1 fruit fly cellular context compared by ENCODE assay signal in genomic region chr3R:9428189-9428699, dm6.
TF ChIP-seq lines count a peak whose summit lies in the region.

No protein-coding gene starts in this region.

TF ChIP-seq in whole organism, embryonic, 481 proteins besides CTCF, POLR2A, EP300 and RAD21 (continued from another document and continues in another):
- TF ChIP-seq CG10959 (GFP tag; IDR thresholded peaks at IDR 0.05; lab: Robert Waterston, UW) (no peak), Dip3 (GFP tag; optimal IDR thresholded peaks at IDR 0.05; lab: Kevin White, UChicago) (no peak), Jarid2 (GFP tag; optimal IDR thresholded peaks at IDR 0.05; lab: Kevin White, UChicago) (peak; percentile 69), CG1024 (GFP tag; IDR thresholded peaks at IDR 0.05; lab: Robert Waterston, UW) (no peak), TFAM (GFP tag; optimal IDR thresholded peaks at IDR 0.05; lab: Kevin White, UChicago) (no peak), CG6654 (GFP tag; optimal IDR thresholded peaks at IDR 0.05; lab: Kevin White, UChicago) (no peak), Ravus (GFP tag; IDR thresholded peaks at IDR 0.05; lab: Robert Waterston, UW) (no peak), CG4617 (GFP tag; optimal IDR thresholded peaks at IDR 0.05; lab: Kevin White, UChicago; ENCODE audit: borderline replicate concordance) (no peak), Antp (GFP tag; optimal IDR thresholded peaks at IDR 0.05; lab: Kevin White, UChicago) (no peak), CG9797 (GFP tag; optimal IDR thresholded peaks at IDR 0.05; lab: Kevin White, UChicago) (no peak), CG15696 (tag; optimal IDR thresholded peaks at IDR 0.05; lab: Kevin White, UChicago) (peak; percentile 20), CG2199 (GFP tag; IDR thresholded peaks at IDR 0.05; lab: Robert Waterston, UW) (peak; percentile 25; the same call in 1 of the 3 replicates), CG10979 (tag; optimal IDR thresholded peaks at IDR 0.05; lab: Kevin White, UChicago) (no peak), CG10543 (GFP tag; optimal IDR thresholded peaks at IDR 0.05; lab: Kevin White, UChicago) (peak; percentile 60), D (optimal IDR thresholded peaks at IDR 0.05; lab: Kevin White, UChicago) (no peak), D (GFP tag; optimal IDR thresholded peaks at IDR 0.05; lab: Kevin White, UChicago) (peak; percentile 24), chinmo (GFP tag; IDR thresholded peaks at IDR 0.05; lab: Robert Waterston, UW; ENCODE audit: partially characterized antibody) (peak; percentile 98), CG10565 (GFP tag; optimal IDR thresholded peaks at IDR 0.05; lab: Kevin White, UChicago) (no peak), CG7556 (GFP tag; optimal IDR thresholded peaks at IDR 0.05; lab: Kevin White, UChicago) (peak; percentile 17), sc (optimal IDR thresholded peaks at IDR 0.05; lab: Kevin White, UChicago) (no peak), sc (GFP tag; optimal IDR thresholded peaks at IDR 0.05; lab: Kevin White, UChicago) (no peak), CG18764 (GFP tag; optimal IDR thresholded peaks at IDR 0.05; lab: Kevin White, UChicago) (no peak), nerfin-1 (tag; optimal IDR thresholded peaks at IDR 0.05; lab: Kevin White, UChicago) (peak; percentile 49), CG4328 (GFP tag; optimal IDR thresholded peaks at IDR 0.05; lab: Kevin White, UChicago) (peak; percentile 72), prd (optimal IDR thresholded peaks at IDR 0.05; lab: Kevin White, UChicago) (no peak), prd (GFP tag; IDR thresholded peaks at IDR 0.05; lab: Robert Waterston, UW) (no peak), Oaz (GFP tag; IDR thresholded peaks at IDR 0.05; lab: Robert Waterston, UW) (no peak), CG17568 (GFP tag; optimal IDR thresholded peaks at IDR 0.05; lab: Kevin White, UChicago) (peak; percentile 70), CG34376 (GFP tag; optimal IDR thresholded peaks at IDR 0.05; lab: Kevin White, UChicago) (peak; percentile 87), CG2129 (GFP tag; IDR thresholded peaks at IDR 0.05; lab: Robert Waterston, UW; ENCODE audit: partially characterized antibody) (no peak), hth (optimal IDR thresholded peaks at IDR 0.05; lab: Kevin White, UChicago) (no peak), Pdp1 (GFP tag; optimal IDR thresholded peaks at IDR 0.05; lab: Kevin White, UChicago) (peak in 1 of 2 experiments; percentile 68), hkb (optimal IDR thresholded peaks at IDR 0.05; lab: Kevin White, UChicago) (no peak), hkb (GFP tag; IDR thresholded peaks at IDR 0.05; lab: Robert Waterston, UW) (peak; percentile 62), sd (tag; optimal IDR thresholded peaks at IDR 0.05; lab: Kevin White, UChicago) (peak; percentile 89), Doc2 (GFP tag; IDR thresholded peaks at IDR 0.05; lab: Robert Waterston, UW) (no peak), CG1233 (GFP tag; optimal IDR thresholded peaks at IDR 0.05; lab: Kevin White, UChicago) (no peak), CG3995 (GFP tag; optimal IDR thresholded peaks at IDR 0.05; lab: Kevin White, UChicago) (no peak), CG13624 (GFP tag; optimal IDR thresholded peaks at IDR 0.05; lab: Kevin White, UChicago) (no peak), da (GFP tag; optimal IDR thresholded peaks at IDR 0.05; lab: Kevin White, UChicago) (no peak), CG4424 (GFP tag; optimal IDR thresholded peaks at IDR 0.05; lab: Kevin White, UChicago) (no peak), sens-2 (GFP tag; IDR thresholded peaks at IDR 0.05; lab: Robert Waterston, UW) (no peak), CG7928 (GFP tag; optimal IDR thresholded peaks at IDR 0.05; lab: Kevin White, UChicago) (no peak), HmgD (GFP tag; optimal IDR thresholded peaks at IDR 0.05; lab: Kevin White, UChicago) (no peak), Abd-B (GFP tag; optimal IDR thresholded peaks at IDR 0.05; lab: Kevin White, UChicago) (no peak), bbx (GFP tag; IDR thresholded peaks at IDR 0.05; lab: Robert Waterston, UW; ENCODE audit: partially characterized antibody) (0 out of 2 replicates have a peak, but pooled peaks have one; percentile 11), CG6854 (GFP tag; optimal IDR thresholded peaks at IDR 0.05; lab: Kevin White, UChicago) (no peak), Bdp1 (GFP tag; optimal IDR thresholded peaks at IDR 0.05; lab: Kevin White, UChicago) (no peak), E2f1 (GFP tag; IDR thresholded peaks at IDR 0.05; lab: Robert Waterston, UW) (no peak), CG9437 (GFP tag; optimal IDR thresholded peaks at IDR 0.05; lab: Kevin White, UChicago) (no peak), CG32767 (GFP tag; IDR thresholded peaks at IDR 0.05; lab: Robert Waterston, UW) (peak; percentile 62; the same call in 1 of the 2 replicates), dmrt99B (tag; optimal IDR thresholded peaks at IDR 0.05; lab: Kevin White, UChicago) (peak; percentile 29), CG13123 (GFP tag; optimal IDR thresholded peaks at IDR 0.05; lab: Kevin White, UChicago) (no peak), CG18011 (GFP tag; optimal IDR thresholded peaks at IDR 0.05; lab: Kevin White, UChicago) (peak; percentile 16), gsb (GFP tag; IDR thresholded peaks at IDR 0.05; lab: Robert Waterston, UW) (peak; percentile 6; the same call in 1 of the 2 replicates), fd64A (GFP tag; optimal IDR thresholded peaks at IDR 0.05; lab: Kevin White, UChicago) (peak; percentile 79), CG15269 (tag; optimal IDR thresholded peaks at IDR 0.05; lab: Kevin White, UChicago) (no peak), z (GFP tag; IDR thresholded peaks at IDR 0.05; lab: Robert Waterston, UW) (peak; percentile 63; the same call in 2 of the 3 replicates), Asciz (GFP tag; optimal IDR thresholded peaks at IDR 0.05; lab: Kevin White, UChicago) (peak; percentile 64), CG18476 (GFP tag; optimal IDR thresholded peaks at IDR 0.05; lab: Kevin White, UChicago) (no peak), crc (GFP tag; optimal IDR thresholded peaks at IDR 0.05; lab: Kevin White, UChicago) (no peak), CG10147 (GFP tag; optimal IDR thresholded peaks at IDR 0.05; lab: Kevin White, UChicago) (no peak), tio (GFP tag; optimal IDR thresholded peaks at IDR 0.05; lab: Kevin White, UChicago) (no peak), Dip2 (GFP tag; IDR thresholded peaks at IDR 0.05; lab: Robert Waterston, UW) (no peak), bab2 (GFP tag; optimal IDR thresholded peaks at IDR 0.05; lab: Kevin White, UChicago) (no peak), crol (GFP tag; IDR thresholded peaks at IDR 0.05; lab: Robert Waterston, UW) (peak; percentile 71), zen2 (GFP tag; IDR thresholded peaks at IDR 0.05; lab: Robert Waterston, UW; ENCODE audit: partially characterized antibody) (peak; percentile 47), MESR4 (GFP tag; optimal IDR thresholded peaks at IDR 0.05; lab: Kevin White, UChicago) (no peak), gce (GFP tag; IDR thresholded peaks at IDR 0.05; lab: Robert Waterston, UW) (peak; percentile 36; the same call in 1 of the 3 replicates), CG4820 (GFP tag; optimal IDR thresholded peaks at IDR 0.05; lab: Kevin White, UChicago) (no peak), phol (tag; optimal IDR thresholded peaks at IDR 0.05; lab: Kevin White, UChicago) (no peak), dimm (GFP tag; IDR thresholded peaks at IDR 0.05; lab: Robert Waterston, UW) (no peak), CG13775 (GFP tag; optimal IDR thresholded peaks at IDR 0.05; lab: Kevin White, UChicago) (no peak), Med (GFP tag; lab: Kevin White, UChicago) (peak; percentile 54), danr (GFP tag; IDR thresholded peaks at IDR 0.05; lab: Robert Waterston, UW) (no peak), Hand (GFP tag; optimal IDR thresholded peaks at IDR 0.05; lab: Kevin White, UChicago) (peak; percentile 54), CG1832 (GFP tag; optimal IDR thresholded peaks at IDR 0.05; lab: Kevin White, UChicago) (peak; percentile 70), MBD-R2 (GFP tag; IDR thresholded peaks at IDR 0.05; lab: Robert Waterston, UW) (peak; percentile 23; the same call in 1 of the 2 replicates), lola (GFP tag; optimal IDR thresholded peaks at IDR 0.05; lab: Kevin White, UChicago) (no peak), abd-A (tag; optimal IDR thresholded peaks at IDR 0.05; lab: Kevin White, UChicago) (peak; percentile 58), Side (GFP tag; optimal IDR thresholded peaks at IDR 0.05; lab: Kevin White, UChicago) (peak; percentile 41), Fer2 (tag; optimal IDR thresholded peaks at IDR 0.05; lab: Kevin White, UChicago) (no peak), CG7372 (GFP tag; IDR thresholded peaks at IDR 0.05; lab: Robert Waterston, UW) (no peak), zen (tag; optimal IDR thresholded peaks at IDR 0.05; lab: Kevin White, UChicago) (peak; percentile 27), CG12299 (tag; optimal IDR thresholded peaks at IDR 0.05; lab: Kevin White, UChicago) (peak; percentile 9), CG6272 (GFP tag; IDR thresholded peaks at IDR 0.05; lab: Robert Waterston, UW) (no peak), sob (GFP tag; IDR thresholded peaks at IDR 0.05; lab: Robert Waterston, UW) (peak; percentile 42; the same call in 1 of the 2 replicates), Ets97D (GFP tag; optimal IDR thresholded peaks at IDR 0.05; lab: Kevin White, UChicago) (no peak), CG12391 (tag; optimal IDR thresholded peaks at IDR 0.05; lab: Kevin White, UChicago) (no peak), CG4707 (GFP tag; optimal IDR thresholded peaks at IDR 0.05; lab: Kevin White, UChicago) (no peak), org-1 (GFP tag; optimal IDR thresholded peaks at IDR 0.05; lab: Kevin White, UChicago) (peak; percentile 51), Deaf1 (tag; optimal IDR thresholded peaks at IDR 0.05; lab: Kevin White, UChicago) (peak; percentile 64), slou (GFP tag; optimal IDR thresholded peaks at IDR 0.05; lab: Kevin White, UChicago) (no peak), ranshi (GFP tag; IDR thresholded peaks at IDR 0.05; lab: Robert Waterston, UW) (peak; percentile 31; the same call in 1 of the 2 replicates), GATAe (GFP tag; conservative IDR thresholded peaks at IDR 0.05; lab: Robert Waterston, UW) (no peak), dati (GFP tag; IDR thresholded peaks at IDR 0.05; lab: Robert Waterston, UW) (no peak), btn (GFP tag; optimal IDR thresholded peaks at IDR 0.05; lab: Kevin White, UChicago) (no peak), Ets65A (GFP tag; lab: Kevin White, UChicago) (no peak), Mrtf (GFP tag; IDR thresholded peaks at IDR 0.05; lab: Robert Waterston, UW) (no peak), kay (GFP tag; optimal IDR thresholded peaks at IDR 0.05; lab: Kevin White, UChicago) (no peak), nerfin-2 (GFP tag; IDR thresholded peaks at IDR 0.05; lab: Robert Waterston, UW; ENCODE audit: partially characterized antibody) (no peak), p53 (GFP tag; optimal IDR thresholded peaks at IDR 0.05; lab: Kevin White, UChicago) (no peak), wor (GFP tag; IDR thresholded peaks at IDR 0.05; lab: Robert Waterston, UW) (no peak), CG8765 (GFP tag; IDR thresholded peaks at IDR 0.05; lab: Robert Waterston, UW) (no peak), CG3407 (GFP tag; optimal IDR thresholded peaks at IDR 0.05; lab: Kevin White, UChicago) (peak; percentile 35), CG6254 (GFP tag; optimal IDR thresholded peaks at IDR 0.05; lab: Kevin White, UChicago) (peak; percentile 59), hb (GFP tag; IDR thresholded peaks at IDR 0.05; lab: Robert Waterston, UW; ENCODE audit: partially characterized antibody) (no peak), CG31441 (GFP tag; IDR thresholded peaks at IDR 0.05; lab: Robert Waterston, UW) (no peak), stc (GFP tag; IDR thresholded peaks at IDR 0.05; lab: Robert Waterston, UW) (peak; percentile 46), CG31365 (tag; optimal IDR thresholded peaks at IDR 0.05; lab: Kevin White, UChicago) (peak; percentile 47), grn (GFP tag; optimal IDR thresholded peaks at IDR 0.05; lab: Kevin White, UChicago) (peak; percentile 32), CG10267 (tag; optimal IDR thresholded peaks at IDR 0.05; lab: Kevin White, UChicago) (no peak), Optix (GFP tag; IDR thresholded peaks at IDR 0.05; lab: Robert Waterston, UW) (no peak), Ssrp (tag; optimal IDR thresholded peaks at IDR 0.05; lab: Kevin White, UChicago) (no peak), CG18262 (tag; optimal IDR thresholded peaks at IDR 0.05; lab: Kevin White, UChicago) (peak; percentile 12), CG34422 (GFP tag; IDR thresholded peaks at IDR 0.05; lab: Robert Waterston, UW) (no peak), Opbp (GFP tag; IDR thresholded peaks at IDR 0.05; lab: Robert Waterston, UW; ENCODE audit: partially characterized antibody) (no peak), CG14965 (GFP tag; optimal IDR thresholded peaks at IDR 0.05; lab: Kevin White, UChicago; ENCODE audit: borderline replicate concordance) (no peak), sna (GFP tag; IDR thresholded peaks at IDR 0.05; lab: Robert Waterston, UW; ENCODE audit: partially characterized antibody) (0 out of 2 replicates have a peak, but pooled peaks have one; percentile 21), gsb-n (tag; optimal IDR thresholded peaks at IDR 0.05; lab: Kevin White, UChicago) (no peak), pnt (GFP tag; optimal IDR thresholded peaks at IDR 0.05; lab: Kevin White, UChicago) (no peak), CG5180 (GFP tag; optimal IDR thresholded peaks at IDR 0.05; lab: Kevin White, UChicago) (peak; percentile 6), BtbVII (GFP tag; optimal IDR thresholded peaks at IDR 0.05; lab: Kevin White, UChicago) (peak; percentile 69), eyg (GFP tag; optimal IDR thresholded peaks at IDR 0.05; lab: Kevin White, UChicago) (no peak), CG14710 (tag; optimal IDR thresholded peaks at IDR 0.05; lab: Kevin White, UChicago) (no peak), CG9727 (GFP tag; optimal IDR thresholded peaks at IDR 0.05; lab: Kevin White, UChicago) (peak; percentile 19), CG17612 (GFP tag; IDR thresholded peaks at IDR 0.05; lab: Robert Waterston, UW) (no peak), ara (GFP tag; IDR thresholded peaks at IDR 0.05; lab: Robert Waterston, UW) (no peak), stwl (tag; optimal IDR thresholded peaks at IDR 0.05; lab: Kevin White, UChicago) (no peak), sug (tag; optimal IDR thresholded peaks at IDR 0.05; lab: Kevin White, UChicago) (peak; percentile 39), zfh1 (GFP tag; IDR thresholded peaks at IDR 0.05; lab: Robert Waterston, UW) (no peak), Gsc (GFP tag; IDR thresholded peaks at IDR 0.05; lab: Robert Waterston, UW) (no peak), cato (GFP tag; optimal IDR thresholded peaks at IDR 0.05; lab: Kevin White, UChicago; ENCODE audit: borderline replicate concordance) (no peak), Hmr (GFP tag; optimal IDR thresholded peaks at IDR 0.05; lab: Kevin White, UChicago) (peak; percentile 42), eve (GFP tag; optimal IDR thresholded peaks at IDR 0.05; lab: Kevin White, UChicago) (no peak)
